Worm (Caenorhabditis elegans): ENCODE results near the gene Y59H11AR.3.

Y59H11AR.3 gene

DNA sequence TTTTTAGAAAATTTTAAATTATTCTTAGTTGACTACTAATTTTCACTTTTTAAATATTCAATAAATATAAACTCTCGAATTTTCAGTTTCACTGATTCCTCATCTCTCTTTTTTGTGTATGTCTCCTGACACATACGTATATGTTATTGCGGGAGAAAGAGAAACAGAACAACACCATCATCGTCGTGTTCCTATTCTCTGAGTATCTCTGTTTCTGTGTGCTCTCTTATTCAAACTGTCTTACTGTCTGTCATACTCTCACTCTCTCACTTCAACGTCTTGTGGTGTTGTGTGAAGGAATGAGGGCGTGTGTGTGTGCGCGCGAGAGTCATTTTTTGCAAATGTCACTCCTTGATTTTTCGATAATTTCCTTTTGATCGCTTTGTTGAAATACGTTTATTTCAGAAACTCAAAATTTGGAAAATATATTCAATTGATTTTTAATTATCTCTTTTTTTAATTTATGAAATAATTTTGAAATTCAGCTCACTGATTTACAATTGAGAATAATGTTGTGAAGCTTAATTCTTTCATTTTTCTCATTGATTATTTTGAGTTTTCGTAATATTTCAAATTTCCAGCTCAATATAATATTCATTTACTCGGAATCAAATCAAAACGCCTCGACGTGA, 25.0 kb upstream of the Y59H11AR.3 start, which contains the start of gene lin-49:
Gene lin-49, plus strand, starts transcription at position 582 of the 632 bp plus-strand sequence.
- no peak for TF ChIP-seq pqm-1 (tag; optimal IDR thresholded peaks at IDR 0.05)
- TF ChIP-seq fkh-10 (GFP tag; optimal IDR thresholded peaks at IDR 0.05): no peak
- TF ChIP-seq mec-3 (tag; optimal IDR thresholded peaks at IDR 0.05; ENCODE audit: borderline replicate concordance): no peak
- no peak for TF ChIP-seq lim-6 (tag; optimal IDR thresholded peaks at IDR 0.05)
- no peak for TF ChIP-seq ceh-30 (tag; optimal IDR thresholded peaks at IDR 0.05)
- TF ChIP-seq unc-55 (GFP tag; optimal IDR thresholded peaks at IDR 0.05): peak; percentile 38
- TF ChIP-seq tbx-2 (tag; optimal IDR thresholded peaks at IDR 0.05): peak; percentile 53
- no peak for TF ChIP-seq ceh-34 (tag; optimal IDR thresholded peaks at IDR 0.05)
- TF ChIP-seq fkh-6 (tag; optimal IDR thresholded peaks at IDR 0.05): no peak
- peak; percentile 43 for TF ChIP-seq ceh-31 (tag; optimal IDR thresholded peaks at IDR 0.05)
- TF ChIP-seq hlh-30 (tag; optimal IDR thresholded peaks at IDR 0.05; ENCODE audit: insufficient read depth): peak; percentile 79
- peak; percentile 55 for TF ChIP-seq nfya-1 (tag; optimal IDR thresholded peaks at IDR 0.05)
- no peak for TF ChIP-seq npax-4 (tag; optimal IDR thresholded peaks at IDR 0.05)
- TF ChIP-seq lin-11 (tag; optimal IDR thresholded peaks at IDR 0.05): no peak
- TF ChIP-seq ceh-18 (tag; optimal IDR thresholded peaks at IDR 0.05): no peak
- no peak for TF ChIP-seq unc-3 (GFP tag; conservative IDR thresholded peaks at IDR 0.05)
- TF ChIP-seq unc-3 (tag; optimal IDR thresholded peaks at IDR 0.05): no peak
- TF ChIP-seq T23F11.4 (GFP tag; optimal IDR thresholded peaks at IDR 0.05): no peak

DNA sequence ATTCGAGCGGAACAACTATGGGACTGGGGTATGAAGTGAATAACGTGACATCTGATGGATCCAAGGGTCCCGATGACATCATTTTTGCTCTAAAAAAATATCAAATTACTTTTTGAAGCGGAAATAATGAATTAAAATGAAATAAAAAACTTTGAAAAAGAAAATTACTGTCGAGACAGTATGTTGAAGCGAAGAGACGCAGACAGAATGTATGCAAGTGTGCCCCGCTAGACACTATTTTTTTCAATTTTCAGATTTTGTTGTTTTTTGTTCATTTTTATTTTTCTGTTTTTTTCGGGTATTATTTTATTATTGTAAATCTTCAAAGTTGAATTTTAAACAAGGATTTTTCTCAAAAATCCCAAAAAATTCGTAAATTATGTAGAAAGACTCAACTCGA, 23.5 kb upstream of the Y59H11AR.3 start, which contains the start of gene F42A9.8:
Gene F42A9.8, minus strand, starts transcription at position 88 of the 400 bp plus-strand sequence.
- TF ChIP-seq ceh-24 (tag; optimal IDR thresholded peaks at IDR 0.05) (no peak), sox-2 (GFP tag; IDR thresholded peaks at IDR 0.05) (no peak), hlh-13 (GFP tag; optimal IDR thresholded peaks at IDR 0.05) (no peak), ceh-19 (GFP tag; optimal IDR thresholded peaks at IDR 0.05) (no peak), ahr-1 (tag; optimal IDR thresholded peaks at IDR 0.05) (no peak)

DNA sequence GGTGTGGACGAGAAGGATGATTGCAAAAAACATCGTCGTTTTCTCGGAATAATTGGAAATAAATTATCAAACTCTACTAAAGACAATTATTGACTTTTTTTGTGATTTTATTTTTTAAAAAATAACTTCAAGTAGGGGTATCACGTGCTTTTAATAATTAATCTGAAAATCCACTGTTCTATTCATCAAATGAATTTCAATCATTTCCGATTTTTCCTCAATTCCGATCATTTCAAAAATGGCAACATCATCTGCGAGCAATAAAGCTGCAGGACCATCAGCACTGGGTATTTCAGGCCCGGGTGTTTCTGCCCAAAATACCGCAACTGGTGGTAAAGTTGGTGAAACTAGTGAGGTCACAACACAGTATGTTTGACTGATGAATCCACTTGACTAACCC, 21.8 kb upstream of the Y59H11AR.3 start, which contains the start of the genes F42A9.7 and F42A9.3:
Gene F42A9.7, minus strand, starts transcription at position 101 of the 400 bp plus-strand sequence.
Gene F42A9.3, plus strand, starts transcription at position 214 of the 400 bp plus-strand sequence.
- no peak for TF ChIP-seq pat-9 (tag; optimal IDR thresholded peaks at IDR 0.05)
- no peak for TF ChIP-seq npax-4 (tag; optimal IDR thresholded peaks at IDR 0.05)
- no peak for TF ChIP-seq eyg-1 (tag; optimal IDR thresholded peaks at IDR 0.05)
- no peak for TF ChIP-seq syd-9 (tag; optimal IDR thresholded peaks at IDR 0.05)
- TF ChIP-seq fkh-6 (tag; optimal IDR thresholded peaks at IDR 0.05): no peak
- no peak for TF ChIP-seq dve-1 (tag; optimal IDR thresholded peaks at IDR 0.05)
- TF ChIP-seq ceh-48 (tag; optimal IDR thresholded peaks at IDR 0.05): no peak
- no peak for TF ChIP-seq hlh-8 (tag; optimal IDR thresholded peaks at IDR 0.05)
- TF ChIP-seq hlh-15 (tag; optimal IDR thresholded peaks at IDR 0.05): no peak

DNA sequence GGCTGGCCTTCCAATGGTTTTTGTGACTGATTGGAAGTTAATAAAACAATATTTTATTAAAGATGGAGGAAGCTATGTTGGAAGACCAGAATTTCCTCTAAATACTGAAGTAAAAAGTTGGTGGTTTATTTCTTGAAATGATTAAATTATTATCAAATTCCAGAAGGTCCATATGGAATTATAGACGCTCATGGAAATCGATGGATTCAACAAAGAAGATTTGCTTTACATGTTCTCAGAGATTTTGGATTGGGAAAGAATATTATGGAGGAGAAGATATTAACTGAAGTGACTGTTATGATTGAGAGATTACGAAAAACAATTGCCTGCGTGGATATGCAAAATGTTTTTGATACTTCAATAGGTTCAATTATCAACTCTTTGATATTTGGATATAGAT, 20.1 kb upstream of the Y59H11AR.3 start:
- no peak for TF ChIP-seq ceh-24 (tag; optimal IDR thresholded peaks at IDR 0.05)
- TF ChIP-seq pat-9 (tag; optimal IDR thresholded peaks at IDR 0.05): no peak
- TF ChIP-seq lin-11 (tag; optimal IDR thresholded peaks at IDR 0.05): no peak
- no peak for TF ChIP-seq Y22D7AL.16 (tag; optimal IDR thresholded peaks at IDR 0.05)
- no peak for TF ChIP-seq fkh-6 (tag; optimal IDR thresholded peaks at IDR 0.05)
- no peak for TF ChIP-seq ceh-2 (tag; optimal IDR thresholded peaks at IDR 0.05)
- TF ChIP-seq odd-2 (tag; optimal IDR thresholded peaks at IDR 0.05): no peak
- TF ChIP-seq pha-2 (tag; optimal IDR thresholded peaks at IDR 0.05): no peak
- TF ChIP-seq unc-86 (tag; optimal IDR thresholded peaks at IDR 0.05): no peak

Measured in whole organism, late embryonic.